Worm (Caenorhabditis elegans) whole organism, L4 larva: ENCODE measurements around the gene F09E5.16.

ENCODE experiments used
- F26F4.8 ChIP-seq: fragments of 200-800 bp; sonication (Bioruptor generic); conservative IDR thresholded peaks from 2 replicates; pipeline ENCODE4 v1.3.6; 2022; ENCODE audit warnings: missing genetic modification characterization, missing compliant biosample characterization
- R02D3.7 ChIP-seq: fragments of 150-350 bp; sonication (generic microtip); optimal IDR thresholded peaks from 3 replicates; lab custom pipeline; 2014; ENCODE audit warnings: missing biosample characterization, missing genetic modification characterization
- T20F7.1 ChIP-seq: fragments of 200-800 bp; sonication (Bioruptor generic); optimal IDR thresholded peaks from 2 replicates; lab custom pipeline; 2018; ENCODE audit warnings: mild to moderate bottlenecking, missing genetic modification characterization, missing compliant biosample characterization
- ZK337.2 ChIP-seq: fragments of 200-800 bp; sonication (Bioruptor generic); IDR thresholded peaks from 2 replicates; pipeline ENCODE4 v1.3.6; 2022; ENCODE audit warnings: missing genetic modification reagents, missing genetic modification characterization, missing compliant biosample characterization
- ZK546.5 ChIP-seq, 2 experiments: sonication (generic microtip); optimal IDR thresholded peaks; 2 replicates each; lab custom pipeline; 2017; ENCODE audit warnings: missing biosample characterization in 2 of 2, missing genetic modification characterization in 2 of 2
- aha-1 ChIP-seq: fragments of 150-350 bp; peaks from one replicate; lab custom pipeline; 2014; ENCODE audit warnings: missing biosample characterization, missing genetic modification characterization
- ceh-20 ChIP-seq: fragments of 200-800 bp; sonication (Bioruptor generic); IDR thresholded peaks from 2 replicates; pipeline ENCODE4 v1.3.6; 2022; ENCODE audit warnings: missing genetic modification reagents, missing genetic modification characterization, missing compliant biosample characterization
- ceh-32 ChIP-seq: sonication (generic microtip); optimal IDR thresholded peaks from 2 replicates; lab custom pipeline; 2016; ENCODE audit warnings: mild to moderate bottlenecking, missing genetic modification characterization, missing compliant biosample characterization; ENCODE audit not compliant: poor library complexity
- ceh-82 ChIP-seq: sonication (generic microtip); optimal IDR thresholded peaks from 2 replicates; lab custom pipeline; 2017; ENCODE audit warnings: missing biosample characterization, missing genetic modification characterization
- ces-1 ChIP-seq: fragments of 150-350 bp; sonication (generic microtip); optimal IDR thresholded peaks from 4 replicates; lab custom pipeline; 2014; ENCODE audit warnings: missing biosample characterization, missing genetic modification reagents, missing genetic modification characterization
- cey-2 ChIP-seq: sonication (generic microtip); optimal IDR thresholded peaks from 3 replicates; lab custom pipeline; 2017; ENCODE audit warnings: missing genetic modification characterization, mild to moderate bottlenecking, missing compliant biosample characterization, antibody characterized with exemption, borderline replicate concordance; ENCODE audit not compliant: insufficient read depth
- ctbp-1 ChIP-seq: fragments of 200-800 bp; sonication (Bioruptor generic); IDR thresholded peaks from 2 replicates; pipeline ENCODE4 v1.3.6; 2022; ENCODE audit warnings: missing genetic modification reagents, missing genetic modification characterization, missing compliant biosample characterization
- daf-12 ChIP-seq: fragments of 150-350 bp; optimal IDR thresholded peaks from 2 replicates; lab custom pipeline; 2014; ENCODE audit warnings: missing biosample characterization, missing genetic modification reagents, missing genetic modification characterization
- daf-16 ChIP-seq, 3 experiments: sonication (generic microtip); optimal IDR thresholded peaks; 2 replicates each; lab custom pipeline; 2016 to 2017; ENCODE audit warnings: missing genetic modification characterization in 3 of 3, missing genetic modification reagents in 3 of 3, mild to moderate bottlenecking in 2 of 3, missing compliant biosample characterization in 2 of 3, missing biosample characterization in 1 of 3, moderate library complexity in 1 of 3
- dmd-6 ChIP-seq: fragments of 200-800 bp; sonication (Bioruptor generic); IDR thresholded peaks from 2 replicates; pipeline ENCODE4 v1.3.6; 2022; ENCODE audit warnings: missing genetic modification reagents, missing genetic modification characterization, missing compliant biosample characterization
- dmd-9 ChIP-seq: fragments of 200-800 bp; sonication (Bioruptor generic); IDR thresholded peaks from 2 replicates; pipeline ENCODE4 v1.3.6; 2022; ENCODE audit warnings: missing genetic modification reagents, missing genetic modification characterization, missing compliant biosample characterization
- egl-43 ChIP-seq: fragments of 200-800 bp; sonication (Bioruptor generic); IDR thresholded peaks from 2 replicates; pipeline ENCODE4 v1.3.6; 2022; ENCODE audit warnings: missing genetic modification reagents, missing genetic modification characterization, missing compliant biosample characterization
- fkh-10 ChIP-seq: fragments of 150-350 bp; optimal IDR thresholded peaks from 2 replicates; lab custom pipeline; 2014; ENCODE audit warnings: missing biosample characterization, missing genetic modification reagents, missing genetic modification characterization
- hif-1 ChIP-seq, 2 experiments: sonication (generic microtip); optimal IDR thresholded peaks; 2 replicates each; lab custom pipeline; 2016 to 2017; ENCODE audit warnings: missing compliant biosample characterization in 2 of 2, missing genetic modification characterization in 2 of 2, missing genetic modification reagents in 2 of 2, missing genotype in 2 of 2, mild to moderate bottlenecking in 1 of 2
- hlh-30 ChIP-seq: sonication (generic microtip); optimal IDR thresholded peaks from 2 replicates; lab custom pipeline; 2017; ENCODE audit warnings: antibody characterized with exemption, mild to moderate bottlenecking, missing genetic modification characterization, missing compliant biosample characterization; ENCODE audit not compliant: insufficient read depth
- hmg-1.1 ChIP-seq: fragments of 200-800 bp; sonication (Bioruptor generic); IDR thresholded peaks from 2 replicates; pipeline ENCODE4 v1.3.6; 2022; ENCODE audit warnings: missing genetic modification reagents, missing genetic modification characterization, missing compliant biosample characterization
- lin-1 ChIP-seq: fragments of 200-800 bp; sonication (Bioruptor generic); IDR thresholded peaks from 2 replicates; pipeline ENCODE4 v1.3.6; 2022; ENCODE audit warnings: missing genetic modification reagents, missing genetic modification characterization, missing compliant biosample characterization
- lin-13 ChIP-seq: fragments of 150-350 bp; optimal IDR thresholded peaks from 2 replicates; lab custom pipeline; 2014; ENCODE audit warnings: missing biosample characterization, missing genetic modification reagents, missing genetic modification characterization
- lin-38 ChIP-seq: fragments of 200-800 bp; sonication (Bioruptor generic); IDR thresholded peaks from 2 replicates; pipeline ENCODE4 v1.3.6; 2022; ENCODE audit warnings: missing genetic modification reagents, missing genetic modification characterization, missing compliant biosample characterization
- lsy-2 ChIP-seq, 2 experiments: fragments of 150-350 bp in 1 of 2; sonication (generic microtip) in 1 of 2; optimal IDR thresholded peaks; 2 replicates each; lab custom pipeline; 2014 to 2017; ENCODE audit warnings: missing biosample characterization in 2 of 2, missing genetic modification characterization in 2 of 2
- mdl-1 ChIP-seq, 2 experiments: fragments of 150-350 bp in 1 of 2; sonication (generic microtip) in 1 of 2; optimal IDR thresholded peaks; 2 replicates each; lab custom pipeline; 2014 to 2017; ENCODE audit warnings: missing biosample characterization in 2 of 2, missing genetic modification characterization in 2 of 2
- mep-1 ChIP-seq: fragments of 150-350 bp; sonication (generic microtip); optimal IDR thresholded peaks from 3 replicates; lab custom pipeline; 2014; ENCODE audit warnings: missing biosample characterization, missing genetic modification characterization
- mes-2 ChIP-seq: sonication (generic microtip); optimal IDR thresholded peaks from 2 replicates; lab custom pipeline; 2016; ENCODE audit warnings: missing genotype, mild to moderate bottlenecking, missing genetic modification characterization, missing compliant biosample characterization; ENCODE audit not compliant: poor library complexity, severe bottlenecking
- mxl-3 ChIP-seq: fragments of 200-800 bp; sonication (Bioruptor generic); optimal IDR thresholded peaks from 2 replicates; lab custom pipeline; 2018; ENCODE audit warnings: mild to moderate bottlenecking, missing genetic modification characterization, missing compliant biosample characterization
- nhr-28 ChIP-seq: fragments of 150-350 bp; optimal IDR thresholded peaks from 2 replicates; lab custom pipeline; 2014; ENCODE audit warnings: missing biosample characterization, missing genetic modification characterization
- nhr-42 ChIP-seq: fragments of 200-800 bp; sonication (Bioruptor generic); IDR thresholded peaks from 2 replicates; pipeline ENCODE4 v1.3.6; 2022; ENCODE audit warnings: missing genetic modification characterization, missing compliant biosample characterization
- nhr-48 ChIP-seq: sonication (generic microtip); optimal IDR thresholded peaks from 2 replicates; lab custom pipeline; 2016; ENCODE audit warnings: mild to moderate bottlenecking, missing genetic modification characterization, missing compliant biosample characterization
- nhr-6 ChIP-seq: fragments of 150-350 bp; optimal IDR thresholded peaks from 2 replicates; lab custom pipeline; 2014; ENCODE audit warnings: missing biosample characterization, missing genetic modification characterization
- nhr-77 ChIP-seq: fragments of 150-350 bp; optimal IDR thresholded peaks from 2 replicates; lab custom pipeline; 2014; ENCODE audit warnings: missing biosample characterization, missing genetic modification characterization
- pha-4 ChIP-seq, 2 experiments: fragments of 150-350 bp in 1 of 2; fragments of 200-800 bp in 1 of 2; sonication (Bioruptor generic) in 1 of 2; IDR thresholded peaks in 1 of 2; optimal IDR thresholded peaks in 1 of 2; 2 replicates each; pipeline versions ENCODE4 v1.3.6 to Lab custom; 2014 to 2022; ENCODE audit warnings: missing genetic modification characterization in 2 of 2, missing genetic modification reagents in 2 of 2, missing biosample characterization in 1 of 2, missing compliant biosample characterization in 1 of 2
- snpc-4 ChIP-seq: fragments of 150-350 bp; optimal IDR thresholded peaks from 2 replicates; lab custom pipeline; 2014; ENCODE audit warnings: missing biosample characterization, missing genetic modification characterization
- spr-1 ChIP-seq: sonication (generic microtip); optimal IDR thresholded peaks from 2 replicates; lab custom pipeline; 2016; ENCODE audit warnings: mild to moderate bottlenecking, missing genetic modification characterization, missing compliant biosample characterization
- zfp-2 ChIP-seq: sonication (generic microtip); optimal IDR thresholded peaks from 2 replicates; lab custom pipeline; 2016; ENCODE audit warnings: mild to moderate bottlenecking, missing genetic modification characterization, missing compliant biosample characterization
- zfp-3 ChIP-seq: fragments of 200-800 bp; sonication (Bioruptor generic); conservative IDR thresholded peaks from 2 replicates; pipeline ENCODE4 v1.3.6; 2022; ENCODE audit warnings: missing genetic modification reagents, missing genetic modification characterization, missing compliant biosample characterization
- zip-2 ChIP-seq: fragments of 150-350 bp; optimal IDR thresholded peaks from 2 replicates; lab custom pipeline; 2014; ENCODE audit warnings: missing biosample characterization, missing genetic modification characterization
- ztf-7 ChIP-seq: fragments of 150-350 bp; optimal IDR thresholded peaks from 2 replicates; lab custom pipeline; 2014; ENCODE audit warnings: missing biosample characterization, missing genetic modification characterization

F09E5.16 gene

DNA sequence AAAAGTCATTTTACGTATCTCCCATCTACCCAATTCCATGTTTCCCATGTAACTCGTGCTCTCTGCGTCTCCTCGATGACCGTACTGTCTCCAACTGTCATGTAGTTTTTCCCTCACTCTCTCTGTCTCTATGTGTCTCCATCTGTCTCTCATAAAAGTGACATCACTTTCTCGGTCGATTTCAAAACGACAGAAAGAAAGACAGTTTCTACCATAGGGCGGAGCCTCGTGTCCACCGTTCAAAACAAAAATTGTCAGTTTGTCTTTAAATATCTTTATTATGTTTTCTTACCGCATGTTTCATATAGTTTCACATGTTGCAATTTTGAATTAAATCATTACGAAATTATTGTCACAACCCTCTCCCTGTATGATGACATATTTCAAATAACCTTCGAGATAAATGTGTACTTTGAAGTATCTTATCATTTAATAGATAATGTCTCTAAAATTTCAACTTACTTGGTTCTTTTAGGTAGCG is 35.3 kb downstream of the F09E5.16 start (continued):
- TF ChIP-seq zfp-2: no peak
- no peak for TF ChIP-seq R02D3.7
- TF ChIP-seq ZK546.5 (tag; optimal IDR thresholded peaks at IDR 0.05; lab: Kevin White, UChicago): no peak
- TF ChIP-seq pha-4 (GFP tag; IDR thresholded peaks at IDR 0.05; lab: Robert Waterston, UW): peak; percentile 74; the same call in 1 of the 2 replicates
- peak; percentile 57 for TF ChIP-seq pha-4 (tag; optimal IDR thresholded peaks at IDR 0.05; lab: Kevin White, UChicago)
- peak; percentile 18 for TF ChIP-seq zip-2 (tag; lab: Kevin White, UChicago)

DNA sequence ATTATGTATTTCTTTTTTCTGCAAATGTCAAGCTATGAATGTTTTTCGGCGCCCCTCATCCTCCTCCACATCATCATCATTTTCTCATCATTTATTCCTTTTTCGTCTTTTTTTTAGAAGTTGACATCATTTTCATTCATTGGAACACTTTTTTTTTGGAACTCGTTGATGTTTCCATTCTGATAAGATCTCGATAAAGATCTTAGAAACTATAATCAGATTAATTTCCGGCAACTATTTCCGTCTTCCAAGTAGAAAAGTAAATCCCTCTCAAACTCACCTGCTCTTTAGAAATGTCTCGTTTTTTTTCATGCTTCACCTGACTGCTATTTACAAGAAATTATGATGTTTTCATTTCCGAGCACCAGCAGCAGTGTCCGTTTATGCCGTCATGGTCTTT is 36.6 kb downstream of the F09E5.16 start:
- TF ChIP-seq lsy-2 (tag; optimal IDR thresholded peaks at IDR 0.05; lab: Kevin White, UChicago): peak in 1 of 2 experiments; percentile 24
- TF ChIP-seq aha-1 (tag; lab: Kevin White, UChicago): peak; percentile 76
- TF ChIP-seq ZK337.2 (GFP tag; lab: Robert Waterston, UW): no peak
- TF ChIP-seq snpc-4 (tag; lab: Kevin White, UChicago): no peak
- TF ChIP-seq daf-12 (tag; lab: Kevin White, UChicago): no peak

- TF ChIP-seq daf-16 (GFP tag; optimal IDR thresholded peaks at IDR 0.05; lab: Kevin White, UChicago) (peak in 1 of 2 experiments; percentile 62), daf-16 (tag; optimal IDR thresholded peaks at IDR 0.05; lab: Kevin White, UChicago) (no peak), lin-38 (GFP tag; lab: Robert Waterston, UW) (no peak), zfp-3 (GFP tag; lab: Robert Waterston, UW) (no peak), ces-1 (GFP tag; lab: Kevin White, UChicago) (no peak)
Observed at ce11 chrII:5326891-5327290, 38.7 kb downstream of the F09E5.16 start.

ce11 chrII:5326024-5326627 is 39.4 kb downstream of the F09E5.16 start:
- TF ChIP-seq F26F4.8 (GFP tag; lab: Robert Waterston, UW) (no peak), ztf-7 (peak; percentile 39), ceh-82 (tag; lab: Kevin White, UChicago) (no peak), mes-2 (tag; lab: Kevin White, UChicago) (peak; percentile 49), dmd-6 (GFP tag; lab: Robert Waterston, UW) (peak; percentile 79), spr-1 (tag; lab: Kevin White, UChicago) (no peak), lin-1 (GFP tag; lab: Robert Waterston, UW) (no peak), T20F7.1 (GFP tag; lab: Kevin White, UChicago) (no peak), mdl-1 (tag; optimal IDR thresholded peaks at IDR 0.05; lab: Kevin White, UChicago) (peak in 1 of 2 experiments; percentile 69), lin-38 (GFP tag; lab: Robert Waterston, UW) (0 out of 2 replicates have a peak, but pooled peaks have one; percentile 20), mxl-3 (peak; percentile 25), ceh-32 (tag; lab: Kevin White, UChicago) (no peak), egl-43 (GFP tag; lab: Robert Waterston, UW) (0 out of 2 replicates have a peak, but pooled peaks have one; percentile 32), nhr-77 (tag; lab: Kevin White, UChicago) (peak; percentile 40), nhr-42 (GFP tag; lab: Robert Waterston, UW) (no peak), hlh-30 (peak; percentile 70), nhr-28 (peak; percentile 86), nhr-48 (tag; lab: Kevin White, UChicago) (peak; percentile 54), lin-13 (GFP tag; lab: Kevin White, UChicago) (peak; percentile 18), nhr-6 (tag; lab: Kevin White, UChicago) (peak; percentile 13), mep-1 (peak; percentile 66), hmg-1.1 (GFP tag; lab: Robert Waterston, UW) (peak; percentile 61; the same call in 1 of the 2 replicates), ZK337.2 (GFP tag; lab: Robert Waterston, UW) (no peak), aha-1 (tag; lab: Kevin White, UChicago) (peak; percentile 58), ceh-20 (GFP tag; lab: Robert Waterston, UW) (peak; percentile 74; the same call in 1 of the 2 replicates), cey-2 (tag; lab: Kevin White, UChicago) (no peak), hif-1 (tag; optimal IDR thresholded peaks at IDR 0.05; lab: Kevin White, UChicago) (peak in 1 of 2 experiments; percentile 48), dmd-9 (GFP tag; lab: Robert Waterston, UW) (no peak), ctbp-1 (GFP tag; lab: Robert Waterston, UW) (peak; percentile 58; the same call in 1 of the 2 replicates), fkh-10 (GFP tag; lab: Kevin White, UChicago) (peak; percentile 83), daf-16 (GFP tag; optimal IDR thresholded peaks at IDR 0.05; lab: Kevin White, UChicago) (no peak), daf-16 (tag; optimal IDR thresholded peaks at IDR 0.05; lab: Kevin White, UChicago) (peak; percentile 58)
